Fruit fly (Drosophila melanogaster) whole organism, prepupa: Measurements from ENCODE around the gene CG14803.

Experiments used
- Blimp-1 ChIP-seq: fragments of 200-800 bp; sonication (Bioruptor generic); optimal IDR thresholded peaks from 3 replicates; lab custom pipeline; 2017; ENCODE audit warnings: missing biosample characterization, missing genetic modification characterization, mild to moderate bottlenecking, moderate library complexity, missing genetic modification reagents
- CG34406 ChIP-seq: fragments of 200-800 bp; sonication (Bioruptor generic); optimal IDR thresholded peaks from 3 replicates; lab custom pipeline; 2016; ENCODE audit warnings: missing biosample characterization, missing genetic modification characterization
- CG3919 ChIP-seq: fragments of 200-800 bp; sonication (Bioruptor generic); optimal IDR thresholded peaks from 3 replicates; lab custom pipeline; 2016; ENCODE audit warnings: missing biosample characterization, missing genetic modification characterization
- CG6276 ChIP-seq: fragments of 200-800 bp; sonication (Bioruptor generic); optimal IDR thresholded peaks from 2 replicates; lab custom pipeline; 2017; ENCODE audit warnings: missing biosample characterization, mild to moderate bottlenecking, missing genetic modification characterization
- CG6808 ChIP-seq: fragments of 200-800 bp; sonication (Bioruptor generic); optimal IDR thresholded peaks from 3 replicates; lab custom pipeline; 2017; ENCODE audit warnings: missing biosample characterization, missing genetic modification characterization, mild to moderate bottlenecking, moderate library complexity, missing genetic modification reagents
- Eip75B ChIP-seq: fragments of 200-800 bp; sonication (Bioruptor generic); optimal IDR thresholded peaks from 3 replicates; lab custom pipeline; 2016; ENCODE audit warnings: missing biosample characterization, missing genetic modification characterization
- Hr4 ChIP-seq: fragments of 200-800 bp; sonication (Bioruptor generic); optimal IDR thresholded peaks from 3 replicates; lab custom pipeline; 2016; ENCODE audit warnings: missing biosample characterization, missing genetic modification characterization
- Lpt ChIP-seq: fragments of 200-800 bp; sonication (Bioruptor generic); optimal IDR thresholded peaks from 3 replicates; lab custom pipeline; 2016; ENCODE audit warnings: missing biosample characterization, missing genetic modification characterization
- Sox102F ChIP-seq: fragments of 200-800 bp; sonication (Bioruptor generic); optimal IDR thresholded peaks from 2 replicates; lab custom pipeline; 2016; ENCODE audit warnings: missing biosample characterization, mild to moderate bottlenecking, missing genetic modification characterization
- Sox14 ChIP-seq: fragments of 200-800 bp; sonication (Bioruptor generic); optimal IDR thresholded peaks from 3 replicates; lab custom pipeline; 2016; ENCODE audit warnings: missing biosample characterization, missing genetic modification characterization
- dsx ChIP-seq: fragments of 200-800 bp; optimal IDR thresholded peaks from 3 replicates; lab custom pipeline; 2019; ENCODE audit warnings: missing biosample characterization, mild to moderate bottlenecking, missing genetic modification characterization, moderate library complexity; ENCODE audit not compliant: poor library complexity, severe bottlenecking

- TF ChIP-seq CG6808 (GFP tag; lab: Kevin White, UChicago) (no peak), Sox14 (GFP tag; lab: Kevin White, UChicago) (no peak), Sox102F (GFP tag; lab: Kevin White, UChicago) (no peak), Lpt (GFP tag; lab: Kevin White, UChicago) (no peak), Eip75B (GFP tag; lab: Kevin White, UChicago) (no peak), Hr4 (GFP tag; lab: Kevin White, UChicago) (no peak), CG3919 (no peak), Blimp-1 (GFP tag; lab: Kevin White, UChicago) (no peak), CG6276 (GFP tag; lab: Kevin White, UChicago) (no peak), dsx (GFP tag; lab: Kevin White, UChicago) (no peak), CG34406 (GFP tag; lab: Kevin White, UChicago) (no peak)
Observed at dm6 chrX:1868586-1869111, at the start of gene CG14803, which contains the start of gene Pex5.
